Worm (Caenorhabditis elegans) whole organism, L4 larva: ENCODE measurements around the gene T06D4.6.

ENCODE experiments used
- nhr-237 ChIP-seq: sonication (generic microtip); optimal IDR thresholded peaks from 2 replicates; lab custom pipeline; 2017; ENCODE audit warnings: missing biosample characterization, missing genetic modification characterization
- nhr-77 ChIP-seq: fragments of 150-350 bp; optimal IDR thresholded peaks from 2 replicates; lab custom pipeline; 2014; ENCODE audit warnings: missing biosample characterization, missing genetic modification characterization

ce11 chrII:3349820-3350291 lies 37.5 kb downstream of the T06D4.6 start, which contains the start of gene F14D2.8:
- no peak for TF ChIP-seq nhr-237 (tag; lab: Kevin White, UChicago)
- TF ChIP-seq nhr-77 (tag; lab: Kevin White, UChicago) = no peak
